Fruit fly (Drosophila melanogaster) whole organism, embryonic: Measurements from ENCODE around the gene Vm34Ca.
A peak's percentile ranks its signal among the peaks of the same experiment; 100 is the strongest.

Experiments used
- Abd-B ChIP-seq: fragments of 200-800 bp; sonication (Bioruptor generic); optimal IDR thresholded peaks from 2 replicates; lab custom pipeline; 2018; ENCODE audit warnings: missing biosample characterization, mild to moderate bottlenecking, missing genetic modification characterization, moderate library complexity
- C15 ChIP-seq: fragments of 200-800 bp; sonication (Bioruptor generic); IDR thresholded peaks from 3 replicates; pipeline ENCODE4 v1.3.6; 2022; ENCODE audit warnings: missing biosample characterization, missing genetic modification characterization
- CG10267 ChIP-seq: fragments of 200-800 bp; sonication (Bioruptor generic); optimal IDR thresholded peaks from 2 replicates; lab custom pipeline; 2018; ENCODE audit warnings: missing biosample characterization, mild to moderate bottlenecking, missing genetic modification characterization, moderate library complexity
- CG12104 ChIP-seq: fragments of 200-800 bp; sonication (Bioruptor generic); optimal IDR thresholded peaks from 3 replicates; lab custom pipeline; 2016; ENCODE audit warnings: missing biosample characterization, missing genetic modification characterization
- CG12659 ChIP-seq: fragments of 200-800 bp; sonication (Bioruptor generic); optimal IDR thresholded peaks from 3 replicates; lab custom pipeline; 2017; ENCODE audit warnings: mild to moderate bottlenecking, missing biosample characterization, missing genetic modification reagents, missing genetic modification characterization
- CG15696 ChIP-seq: fragments of 200-800 bp; sonication (Bioruptor generic); optimal IDR thresholded peaks from 2 replicates; lab custom pipeline; 2019; ENCODE audit warnings: missing biosample characterization, mild to moderate bottlenecking, missing genetic modification characterization, moderate library complexity
- CG30431 ChIP-seq: fragments of 200-800 bp; sonication (Bioruptor generic); optimal IDR thresholded peaks from 2 replicates; lab custom pipeline; 2017; ENCODE audit warnings: missing biosample characterization, missing genetic modification characterization
- CG3407 ChIP-seq: fragments of 200-800 bp; sonication (Bioruptor generic); optimal IDR thresholded peaks from 2 replicates; lab custom pipeline; 2018; ENCODE audit warnings: missing biosample characterization, mild to moderate bottlenecking, missing genetic modification characterization
- CG6689 ChIP-seq: fragments of 200-800 bp; sonication (Bioruptor generic); IDR thresholded peaks from 2 replicates; pipeline ENCODE4 v1.3.6; 2022; ENCODE audit warnings: missing biosample characterization, missing genetic modification characterization
- CG7372 ChIP-seq: fragments of 200-800 bp; sonication (Bioruptor generic); IDR thresholded peaks from 2 replicates; pipeline ENCODE4 v1.3.6; 2022; ENCODE audit warnings: missing biosample characterization, missing genetic modification characterization
- CG8089 ChIP-seq: fragments of 200-800 bp; sonication (Bioruptor generic); optimal IDR thresholded peaks from 3 replicates; lab custom pipeline; 2016; ENCODE audit warnings: missing biosample characterization, missing genetic modification characterization
- CG8281 ChIP-seq: fragments of 200-800 bp; sonication (Bioruptor generic); optimal IDR thresholded peaks from 2 replicates; lab custom pipeline; 2018; ENCODE audit warnings: missing biosample characterization, mild to moderate bottlenecking, missing genetic modification characterization, moderate library complexity
- CG8290 ChIP-seq, 3 experiments: fragments of 200-800 bp; sonication (Bioruptor generic); optimal IDR thresholded peaks; 2 replicates each; lab custom pipeline; 2016 to 2019; ENCODE audit warnings: missing biosample characterization in 3 of 3, missing genetic modification characterization in 3 of 3, mild to moderate bottlenecking in 2 of 3, moderate library complexity in 1 of 3
- Fer1 ChIP-seq: fragments of 200-800 bp; sonication (Bioruptor generic); optimal IDR thresholded peaks from 2 replicates; lab custom pipeline; 2017; ENCODE audit warnings: missing biosample characterization, mild to moderate bottlenecking, missing genetic modification characterization
- Fer2 ChIP-seq: fragments of 200-800 bp; sonication (Bioruptor generic); optimal IDR thresholded peaks from 2 replicates; lab custom pipeline; 2018; ENCODE audit warnings: missing biosample characterization, mild to moderate bottlenecking, missing genetic modification characterization, moderate library complexity
- Hmr ChIP-seq: fragments of 200-800 bp; sonication (Bioruptor generic); optimal IDR thresholded peaks from 3 replicates; lab custom pipeline; 2017; ENCODE audit warnings: mild to moderate bottlenecking, missing biosample characterization, missing genetic modification reagents, missing genetic modification characterization
- Hr39 ChIP-seq: fragments of >200 bp; optimal IDR thresholded peaks from 2 replicates; lab custom pipeline; 2017
- Nf-YA ChIP-seq: fragments of 200-800 bp; sonication (Bioruptor generic); IDR thresholded peaks from 2 replicates; pipeline ENCODE4 v1.3.6; 2022; ENCODE audit warnings: missing biosample characterization, missing genetic modification characterization
- Nf-YB ChIP-seq: fragments of 200-800 bp; sonication (Bioruptor generic); optimal IDR thresholded peaks from 3 replicates; lab custom pipeline; 2019; ENCODE audit warnings: missing biosample characterization, mild to moderate bottlenecking, missing genetic modification characterization, moderate library complexity
- Nf-YC ChIP-seq: fragments of 200-800 bp; optimal IDR thresholded peaks from 3 replicates; lab custom pipeline; 2019; ENCODE audit warnings: missing biosample characterization, mild to moderate bottlenecking, missing genetic modification characterization, moderate library complexity
- Ptx1 ChIP-seq: fragments of 200-800 bp; sonication (Bioruptor generic); IDR thresholded peaks from 2 replicates; pipeline ENCODE4 v1.3.6; 2022; ENCODE audit warnings: missing biosample characterization, missing genetic modification characterization
- Scr ChIP-seq: fragments of 200-800 bp; sonication (Bioruptor generic); IDR thresholded peaks from 2 replicates; pipeline ENCODE4 v1.3.6; 2022; ENCODE audit warnings: missing biosample characterization, missing genetic modification characterization; ENCODE audit not compliant: partially characterized antibody
- Sox100B ChIP-seq: fragments of 200-800 bp; sonication (Bioruptor generic); optimal IDR thresholded peaks from 3 replicates; lab custom pipeline; 2018; ENCODE audit warnings: missing biosample characterization, mild to moderate bottlenecking, missing genetic modification characterization
- Trl ChIP-seq, 3 experiments: fragments of >200 bp in 2 of 3; fragments of 200-800 bp in 1 of 3; sonication (Bioruptor generic) in 1 of 3; optimal IDR thresholded peaks; 2 replicates in 1 of 3; 3 replicates in 2 of 3; lab custom pipeline; 2016 to 2017; ENCODE audit warnings: missing biosample characterization in 1 of 3, missing genetic modification characterization in 1 of 3
- al ChIP-seq: fragments of 200-800 bp; sonication (Bioruptor generic); IDR thresholded peaks from 2 replicates; pipeline ENCODE4 v1.3.6; 2022; ENCODE audit warnings: missing biosample characterization, missing genetic modification characterization
- cas ChIP-seq: fragments of 200-800 bp; sonication (Bioruptor generic); IDR thresholded peaks from 2 replicates; pipeline ENCODE4 v1.3.6; 2022; ENCODE audit warnings: missing biosample characterization, missing genetic modification characterization
- dan ChIP-seq: fragments of 200-800 bp; sonication (Bioruptor generic); IDR thresholded peaks from 2 replicates; pipeline ENCODE4 v1.3.6; 2022; ENCODE audit warnings: missing biosample characterization, missing genetic modification characterization
- dati ChIP-seq: fragments of 200-800 bp; sonication (Bioruptor generic); IDR thresholded peaks from 2 replicates; pipeline ENCODE4 v1.3.6; 2022; ENCODE audit warnings: missing biosample characterization, missing genetic modification characterization
- ewg ChIP-seq: fragments of 200-800 bp; sonication (Bioruptor generic); optimal IDR thresholded peaks from 3 replicates; lab custom pipeline; 2017; ENCODE audit warnings: mild to moderate bottlenecking, missing biosample characterization, missing genetic modification reagents, missing genetic modification characterization
- fd96Cb ChIP-seq: fragments of 200-800 bp; sonication (Bioruptor generic); optimal IDR thresholded peaks from 2 replicates; lab custom pipeline; 2018; ENCODE audit warnings: missing biosample characterization, mild to moderate bottlenecking, missing genetic modification characterization, moderate library complexity
- gem ChIP-seq: fragments of 200-800 bp; sonication (Bioruptor generic); optimal IDR thresholded peaks from 2 replicates; lab custom pipeline; 2019; ENCODE audit warnings: missing biosample characterization, mild to moderate bottlenecking, missing genetic modification characterization, moderate library complexity
- gfzf ChIP-seq: fragments of 200-800 bp; sonication (Bioruptor generic); optimal IDR thresholded peaks from 2 replicates; lab custom pipeline; 2016; ENCODE audit warnings: missing biosample characterization, mild to moderate bottlenecking, missing genetic modification characterization, moderate library complexity
- grau ChIP-seq: fragments of 200-800 bp; optimal IDR thresholded peaks from 3 replicates; lab custom pipeline; 2019; ENCODE audit warnings: missing biosample characterization, mild to moderate bottlenecking, missing genetic modification characterization, moderate library complexity
- hkb ChIP-seq, 2 experiments: fragments of 200-800 bp in 1 of 2; fragments of >200 bp in 1 of 2; sonication (Bioruptor generic) in 1 of 2; IDR thresholded peaks in 1 of 2; optimal IDR thresholded peaks in 1 of 2; 2 replicates each; pipeline versions ENCODE4 v1.3.6 to Lab custom; 2017 to 2022; ENCODE audit warnings: missing biosample characterization in 1 of 2, missing genetic modification characterization in 1 of 2
- lab ChIP-seq: fragments of 200-800 bp; sonication (Bioruptor generic); optimal IDR thresholded peaks from 3 replicates; lab custom pipeline; 2017; ENCODE audit warnings: missing biosample characterization, missing genetic modification characterization, mild to moderate bottlenecking, moderate library complexity, missing genetic modification reagents
- lola ChIP-seq, 3 experiments: fragments of >200 bp in 2 of 3; fragments of 200-800 bp in 1 of 3; sonication (Bioruptor generic) in 1 of 3; optimal IDR thresholded peaks; 2 replicates each; lab custom pipeline; 2017 to 2019; ENCODE audit warnings: missing biosample characterization in 3 of 3, missing genetic modification characterization in 3 of 3, mild to moderate bottlenecking in 1 of 3, moderate library complexity in 1 of 3
- mirr ChIP-seq: fragments of 200-800 bp; sonication (Bioruptor generic); optimal IDR thresholded peaks from 3 replicates; lab custom pipeline; 2018; ENCODE audit warnings: missing biosample characterization, mild to moderate bottlenecking, missing genetic modification characterization
- pan ChIP-seq, 4 experiments: fragments of >200 bp in 3 of 4; fragments of 200-800 bp in 1 of 4; sonication (Bioruptor generic) in 1 of 4; optimal IDR thresholded peaks in 3 of 4; IDR thresholded peaks in 1 of 4; 2 replicates each; pipeline versions ENCODE4 v1.3.6 to Lab custom; 2017 to 2022; ENCODE audit warnings: missing biosample characterization in 2 of 4, missing genetic modification characterization in 2 of 4, mixed read lengths in 1 of 4
- pfk ChIP-seq: fragments of 200-800 bp; sonication (Bioruptor generic); optimal IDR thresholded peaks from 2 replicates; lab custom pipeline; 2018; ENCODE audit warnings: missing biosample characterization, mild to moderate bottlenecking, missing genetic modification characterization, moderate library complexity
- pzg ChIP-seq: fragments of 200-800 bp; sonication (Bioruptor generic); optimal IDR thresholded peaks from 3 replicates; lab custom pipeline; 2018; ENCODE audit warnings: missing biosample characterization, mild to moderate bottlenecking, missing genetic modification characterization, moderate library complexity
- ranshi ChIP-seq: fragments of 200-800 bp; sonication (Bioruptor generic); IDR thresholded peaks from 2 replicates; pipeline ENCODE4 v1.3.6; 2022; ENCODE audit warnings: missing biosample characterization, missing genetic modification characterization
- repo ChIP-seq: fragments of 200-800 bp; sonication (Bioruptor generic); optimal IDR thresholded peaks from 2 replicates; lab custom pipeline; 2016; ENCODE audit warnings: missing biosample characterization, missing genetic modification characterization
- salm ChIP-seq: fragments of 200-800 bp; sonication (Bioruptor generic); optimal IDR thresholded peaks from 2 replicates; lab custom pipeline; 2018; ENCODE audit warnings: missing biosample characterization, mild to moderate bottlenecking, missing genetic modification characterization
- sc ChIP-seq, 3 experiments: fragments of >200 bp in 2 of 3; fragments of 200-800 bp in 1 of 3; sonication (Bioruptor generic) in 1 of 3; optimal IDR thresholded peaks; 2 replicates in 2 of 3; 3 replicates in 1 of 3; lab custom pipeline; 2017; ENCODE audit warnings: mild to moderate bottlenecking in 1 of 3, missing biosample characterization in 1 of 3, missing genetic modification characterization in 1 of 3, missing genetic modification reagents in 1 of 3
- scrt ChIP-seq: fragments of 200-800 bp; sonication (Bioruptor generic); optimal IDR thresholded peaks from 2 replicates; lab custom pipeline; 2018; ENCODE audit warnings: missing biosample characterization, mild to moderate bottlenecking, missing genetic modification characterization, moderate library complexity
- sim ChIP-seq: fragments of 200-800 bp; sonication (Bioruptor generic); IDR thresholded peaks from 2 replicates; pipeline ENCODE4 v1.3.6; 2022; ENCODE audit warnings: missing biosample characterization, missing genetic modification characterization
- tx ChIP-seq: fragments of 200-800 bp; sonication (Bioruptor generic); optimal IDR thresholded peaks from 2 replicates; lab custom pipeline; 2016; ENCODE audit warnings: missing biosample characterization, missing genetic modification characterization

The Vm34Ca gene

DNA sequence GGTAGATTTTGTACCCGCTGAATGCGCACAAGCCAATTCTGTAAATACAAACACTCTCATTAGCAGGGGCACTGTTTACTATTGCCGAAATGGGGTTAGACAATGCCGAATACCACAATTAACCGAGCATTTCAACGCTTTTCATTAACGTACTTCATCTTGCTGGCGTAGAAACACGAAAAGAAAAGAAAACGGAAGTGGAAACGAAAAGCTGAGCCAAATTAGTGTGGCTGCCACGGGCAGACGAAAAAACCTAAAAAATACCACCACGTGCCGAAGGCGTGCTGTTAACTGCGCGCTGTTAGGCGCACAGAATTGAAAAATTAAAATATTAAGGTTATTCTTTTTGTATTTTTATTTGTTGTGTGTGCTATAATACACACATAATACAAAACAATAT lies 16.5 kb downstream of the Vm34Ca start, which contains the start of gene RpL24 (continued):
- TF ChIP-seq repo = peak; percentile 89
- peak; percentile 77 for TF ChIP-seq Nf-YB (GFP tag; lab: Kevin White, UChicago)
- peak; percentile 83 for TF ChIP-seq Nf-YA
- TF ChIP-seq pan (optimal IDR thresholded peaks at IDR 0.05; lab: Kevin White, UChicago) = no peak
- TF ChIP-seq pan (GFP tag; optimal IDR thresholded peaks at IDR 0.05 in 1 of 2, IDR thresholded peaks at IDR 0.05 in 1 of 2) = peak in 1 of 2 experiments; percentile 88
- TF ChIP-seq ranshi (GFP tag; lab: Robert Waterston, UW) = peak; percentile 88
- peak; percentile 65 for TF ChIP-seq cas (GFP tag; lab: Robert Waterston, UW)
- TF ChIP-seq scrt (GFP tag; lab: Kevin White, UChicago) = peak; percentile 93
- TF ChIP-seq CG3407 (GFP tag; lab: Kevin White, UChicago) = peak; percentile 90
- peak; percentile 78 for TF ChIP-seq Ptx1 (GFP tag; lab: Robert Waterston, UW)
- TF ChIP-seq Trl (optimal IDR thresholded peaks at IDR 0.05; lab: Kevin White, UChicago) = no peak
- TF ChIP-seq Trl (GFP tag; optimal IDR thresholded peaks at IDR 0.05; lab: Kevin White, UChicago) = peak; percentile 96
- peak; percentile 97 for TF ChIP-seq Hmr
- TF ChIP-seq grau (tag; lab: Kevin White, UChicago) = peak; percentile 81
- peak; percentile 95 for TF ChIP-seq CG12659
- TF ChIP-seq C15 (GFP tag; lab: Robert Waterston, UW) = peak; percentile 68; the same call in 2 of the 3 replicates
- no peak for TF ChIP-seq Abd-B (GFP tag; lab: Kevin White, UChicago)
- TF ChIP-seq sc (optimal IDR thresholded peaks at IDR 0.05; lab: Kevin White, UChicago) = no peak
- TF ChIP-seq sc (GFP tag; optimal IDR thresholded peaks at IDR 0.05; lab: Kevin White, UChicago) = peak; percentile 88
- peak; percentile 50 for TF ChIP-seq fd96Cb
- peak; percentile 50 for TF ChIP-seq CG15696 (tag; lab: Kevin White, UChicago)
- TF ChIP-seq CG30431 (GFP tag; lab: Kevin White, UChicago) = peak; percentile 72
- no peak for TF ChIP-seq hkb (optimal IDR thresholded peaks at IDR 0.05; lab: Kevin White, UChicago)
- peak; percentile 94 for TF ChIP-seq hkb (GFP tag; IDR thresholded peaks at IDR 0.05; lab: Robert Waterston, UW)
- peak; percentile 72 for TF ChIP-seq CG6689 (GFP tag; lab: Robert Waterston, UW)
- peak; percentile 85 for TF ChIP-seq CG8290 (GFP tag; optimal IDR thresholded peaks at IDR 0.05; lab: Kevin White, UChicago)
- TF ChIP-seq CG8290 (tag; optimal IDR thresholded peaks at IDR 0.05; lab: Kevin White, UChicago) = peak; percentile 77 to 80
- TF ChIP-seq gem (tag; lab: Kevin White, UChicago) = peak; percentile 80
- peak; percentile 66 for TF ChIP-seq CG8281 (tag; lab: Kevin White, UChicago)
- TF ChIP-seq tx (GFP tag; lab: Kevin White, UChicago) = peak; percentile 57
- no peak; the same call in 1 of the 2 replicates for TF ChIP-seq Scr (GFP tag; lab: Robert Waterston, UW)
- peak in 1 of 3 experiments; percentile 56 for TF ChIP-seq lola (GFP tag; optimal IDR thresholded peaks at IDR 0.05; lab: Kevin White, UChicago)
- TF ChIP-seq CG10267 (tag; lab: Kevin White, UChicago) = peak; percentile 84
- TF ChIP-seq Fer2 (tag; lab: Kevin White, UChicago) = peak; percentile 83
- peak; percentile 85 for TF ChIP-seq ewg
- TF ChIP-seq Hr39 (lab: Kevin White, UChicago) = no peak
- TF ChIP-seq dati (GFP tag; lab: Robert Waterston, UW) = peak; percentile 78; the same call in 1 of the 2 replicates
- TF ChIP-seq dan = no peak
- peak; percentile 97 for TF ChIP-seq Fer1
- TF ChIP-seq Nf-YC (tag; lab: Kevin White, UChicago) = peak; percentile 78
- peak; percentile 64; the same call in 1 of the 2 replicates for TF ChIP-seq CG7372 (GFP tag; lab: Robert Waterston, UW)
- TF ChIP-seq mirr (GFP tag; lab: Kevin White, UChicago) = peak; percentile 97
- peak; percentile 88 for TF ChIP-seq Sox100B (GFP tag; lab: Kevin White, UChicago)
- TF ChIP-seq pfk (GFP tag; lab: Kevin White, UChicago) = peak; percentile 85
- peak; percentile 91 for TF ChIP-seq CG12104
- peak; percentile 98 for TF ChIP-seq lab
- TF ChIP-seq pzg (GFP tag; lab: Kevin White, UChicago) = peak; percentile 88
- TF ChIP-seq gfzf (GFP tag; lab: Kevin White, UChicago) = peak; percentile 88
- peak; percentile 92 for TF ChIP-seq CG8089 (GFP tag; lab: Kevin White, UChicago)
- peak; percentile 84 for TF ChIP-seq salm (tag; lab: Kevin White, UChicago)
- peak; percentile 56 for TF ChIP-seq al (GFP tag; lab: Robert Waterston, UW)
- TF ChIP-seq sim (GFP tag; lab: Robert Waterston, UW) = peak; percentile 85
